Worm (Caenorhabditis elegans): ENCODE measurements around the gene srd-1.
A peak's percentile ranks its signal among the peaks of the same experiment; 100 is the strongest.

srd-1 gene

DNA sequence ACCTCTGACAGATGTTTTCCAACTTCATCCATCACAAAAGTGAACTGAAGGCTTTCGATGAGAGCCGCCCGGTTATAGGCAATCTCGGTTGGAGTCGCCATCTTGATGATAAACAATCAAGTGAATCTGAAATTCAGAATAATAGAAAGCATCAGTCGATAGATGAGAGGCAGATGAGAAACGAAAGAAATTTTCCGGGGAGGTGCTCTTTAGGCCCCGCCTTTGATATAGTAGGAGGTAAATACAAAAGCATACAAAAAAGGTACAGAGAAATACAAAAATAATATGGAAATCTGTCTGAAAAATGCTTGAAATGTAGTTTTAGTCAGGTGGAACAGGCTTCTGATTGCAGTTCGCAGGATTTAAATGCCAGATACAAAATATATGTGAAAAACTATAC is at the start of gene srd-1:
TSS of gene srd-1 (minus strand) at position 101 of the 400 bp plus-strand sequence.
- no peak for TF ChIP-seq nfya-2 (GFP tag; IDR thresholded peaks at IDR 0.05)
- no peak for TF ChIP-seq F39B2.1 (GFP tag; IDR thresholded peaks at IDR 0.05)
- TF ChIP-seq repo-1 (tag; optimal IDR thresholded peaks at IDR 0.05), result no peak
- no peak for TF ChIP-seq egrh-3 (GFP tag; IDR thresholded peaks at IDR 0.05)
- no peak for TF ChIP-seq bed-2 (GFP tag; IDR thresholded peaks at IDR 0.05)

DNA sequence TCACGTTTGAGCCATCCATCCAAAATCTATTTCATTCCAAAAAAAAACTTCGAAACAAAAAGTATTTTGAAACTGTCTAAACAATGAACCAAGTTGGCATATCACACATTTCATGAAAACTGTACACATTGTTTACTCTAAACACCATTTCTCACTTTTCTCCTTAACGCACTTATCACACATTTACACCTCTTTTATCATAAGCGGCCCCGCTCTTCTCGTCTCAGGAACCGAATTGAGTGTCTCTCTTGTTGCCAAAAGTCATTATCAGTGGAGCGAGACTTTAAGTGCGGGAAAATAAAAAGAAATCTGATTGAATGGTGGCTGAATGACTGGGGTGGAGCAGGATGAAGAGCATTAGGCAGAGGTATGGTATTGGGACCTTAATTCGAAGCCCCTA is 49.3 kb upstream of the srd-1 start:
- TF ChIP-seq nhr-80 (tag; optimal IDR thresholded peaks at IDR 0.05) (peak; percentile 55), dox-1 (GFP tag; IDR thresholded peaks at IDR 0.05) (0 out of 2 replicates have a peak, but pooled peaks have one; percentile 20), K12H6.12 (tag; optimal IDR thresholded peaks at IDR 0.05) (no peak)

DNA sequence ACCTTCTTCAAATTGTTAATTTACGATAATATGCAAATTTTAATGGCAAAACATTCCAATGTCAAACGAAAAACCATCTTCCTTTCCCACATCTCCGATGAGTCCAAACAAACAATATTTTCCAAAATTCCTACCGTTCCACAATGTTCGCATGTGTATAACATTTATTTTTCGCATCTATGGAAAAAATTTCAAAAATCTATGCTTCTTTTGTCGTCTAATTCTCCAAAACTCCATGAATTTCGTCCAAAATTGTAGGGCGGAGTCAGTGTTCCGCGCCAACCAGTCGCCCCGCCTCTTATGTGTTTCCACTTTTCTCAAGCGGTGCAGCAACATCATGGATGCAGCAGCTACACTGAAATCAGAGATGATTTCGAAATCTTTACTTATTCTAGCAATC is 48.4 kb upstream of the srd-1 start, which contains the start of gene T01E8.8:
TSS of gene T01E8.8 (plus strand) at position 301 of the 400 bp plus-strand sequence.
- TF ChIP-seq somi-1 (GFP tag; optimal IDR thresholded peaks at IDR 0.05) (no peak), Y79H2A.3 (GFP tag; conservative IDR thresholded peaks at IDR 0.05) (no peak), Y53G8AR.9 (GFP tag; conservative IDR thresholded peaks at IDR 0.05) (no peak), mxl-1 (tag; optimal IDR thresholded peaks at IDR 0.05) (no peak), B0336.3 (GFP tag; IDR thresholded peaks at IDR 0.05) (no peak), snpc-3.4 (tag; optimal IDR thresholded peaks at IDR 0.05) (no peak), ceh-79 (tag; optimal IDR thresholded peaks at IDR 0.05) (no peak), unc-130 (GFP tag; optimal IDR thresholded peaks at IDR 0.05) (no peak), let-607 (tag; optimal IDR thresholded peaks at IDR 0.05) (no peak), F22D6.2 (tag; optimal IDR thresholded peaks at IDR 0.05) (no peak), hlh-26 (GFP tag; conservative IDR thresholded peaks at IDR 0.05) (no peak), him-1 (tag; optimal IDR thresholded peaks at IDR 0.05) (no peak), ceh-40 (GFP tag; IDR thresholded peaks at IDR 0.05) (no peak), dpl-1 (GFP tag; optimal IDR thresholded peaks at IDR 0.05) (no peak), B0019.2 (GFP tag; conservative IDR thresholded peaks at IDR 0.05) (no peak)

- TF ChIP-seq K12H6.12 (tag; optimal IDR thresholded peaks at IDR 0.05) (no peak), C17E4.6 (GFP tag; IDR thresholded peaks at IDR 0.05) (no peak), Y53G8AR.9 (GFP tag; conservative IDR thresholded peaks at IDR 0.05) (no peak), let-526 (GFP tag; IDR thresholded peaks at IDR 0.05) (no peak), tbp1 (GFP tag; optimal IDR thresholded peaks at IDR 0.05) (no peak), ztf-22 (GFP tag; optimal IDR thresholded peaks at IDR 0.05) (no peak), hrde-1 (tag; optimal IDR thresholded peaks at IDR 0.05; ENCODE audit: borderline replicate concordance) (no peak), ets-4 (GFP tag; optimal IDR thresholded peaks at IDR 0.05) (no peak), hsf-1 (GFP tag; IDR thresholded peaks at IDR 0.05) (no peak), lin-26 (GFP tag; IDR thresholded peaks at IDR 0.05) (no peak), aptf-2 (GFP tag; conservative IDR thresholded peaks at IDR 0.05) (no peak), madf-10 (tag; optimal IDR thresholded peaks at IDR 0.05) (no peak), attf-6 (GFP tag; IDR thresholded peaks at IDR 0.05) (no peak), ama-1 (optimal IDR thresholded peaks at IDR 0.05) (no peak), ama-1 (GFP tag; optimal IDR thresholded peaks at IDR 0.05) (no peak), Y79H2A.3 (GFP tag; conservative IDR thresholded peaks at IDR 0.05) (no peak), bed-1 (GFP tag; IDR thresholded peaks at IDR 0.05) (no peak), sdz-38 (tag; optimal IDR thresholded peaks at IDR 0.05) (no peak), hlh-12 (tag; optimal IDR thresholded peaks at IDR 0.05) (no peak)
Observed at ce11 chrII:10227030-10227429, 44.5 kb upstream of the srd-1 start, which contains the start of gene srh-135. srh-135 (minus strand) TSS chrII:10227130.

Measured in whole organism, young adult.